Fruit fly (Drosophila melanogaster) whole organism, embryonic: ENCODE measurements around the gene CG2076.

Source experiments
- Bdp1 ChIP-seq: fragments of 200-800 bp; sonication (Bioruptor generic); optimal IDR thresholded peaks from 3 replicates; lab custom pipeline; 2016; ENCODE audit warnings: missing biosample characterization, missing genetic modification characterization
- CG10431 ChIP-seq: fragments of 200-800 bp; sonication (Bioruptor generic); optimal IDR thresholded peaks from 3 replicates; lab custom pipeline; 2018; ENCODE audit warnings: missing biosample characterization, mild to moderate bottlenecking, missing genetic modification characterization
- CG10959 ChIP-seq: fragments of 200-800 bp; sonication (Bioruptor generic); IDR thresholded peaks from 2 replicates; pipeline ENCODE4 v1.3.6; 2022; ENCODE audit warnings: missing biosample characterization, missing genetic modification characterization
- CG11456 ChIP-seq: fragments of 200-800 bp; sonication (Bioruptor generic); IDR thresholded peaks from 3 replicates; pipeline ENCODE4 v1.3.6; 2022; ENCODE audit warnings: missing biosample characterization, missing genetic modification characterization
- CG11723 ChIP-seq: fragments of 200-800 bp; sonication (Bioruptor generic); optimal IDR thresholded peaks from 2 replicates; lab custom pipeline; 2017; ENCODE audit warnings: missing biosample characterization, mild to moderate bottlenecking, missing genetic modification characterization
- CG12104 ChIP-seq: fragments of 200-800 bp; sonication (Bioruptor generic); optimal IDR thresholded peaks from 3 replicates; lab custom pipeline; 2016; ENCODE audit warnings: missing biosample characterization, missing genetic modification characterization
- CG1603 ChIP-seq: fragments of 200-800 bp; sonication (Bioruptor generic); optimal IDR thresholded peaks from 2 replicates; lab custom pipeline; 2019; ENCODE audit warnings: missing biosample characterization, mild to moderate bottlenecking, missing genetic modification characterization, moderate library complexity
- CG16813 ChIP-seq: fragments of 200-800 bp; sonication (Bioruptor generic); IDR thresholded peaks from 3 replicates; pipeline ENCODE4 v1.3.6; 2022; ENCODE audit warnings: missing biosample characterization, missing genetic modification characterization; ENCODE audit not compliant: partially characterized antibody
- CG2889 ChIP-seq: fragments of 200-800 bp; sonication (Bioruptor generic); IDR thresholded peaks from 3 replicates; pipeline ENCODE4 v1.3.6; 2022; ENCODE audit warnings: missing biosample characterization, missing genetic modification characterization
- CG3065 ChIP-seq: fragments of 200-800 bp; sonication (Bioruptor generic); optimal IDR thresholded peaks from 2 replicates; lab custom pipeline; 2016; ENCODE audit warnings: missing biosample characterization, missing genetic modification characterization
- CG31365 ChIP-seq: fragments of 200-800 bp; sonication (Bioruptor generic); optimal IDR thresholded peaks from 2 replicates; lab custom pipeline; 2018; ENCODE audit warnings: missing biosample characterization, mild to moderate bottlenecking, missing genetic modification characterization
- CG3281 ChIP-seq: fragments of 200-800 bp; sonication (Bioruptor generic); optimal IDR thresholded peaks from 3 replicates; lab custom pipeline; 2017; ENCODE audit warnings: missing biosample characterization, mild to moderate bottlenecking, missing genetic modification characterization
- CG5180 ChIP-seq: fragments of 200-800 bp; sonication (Bioruptor generic); optimal IDR thresholded peaks from 3 replicates; lab custom pipeline; 2017; ENCODE audit warnings: missing biosample characterization, missing genetic modification characterization, mild to moderate bottlenecking, moderate library complexity, missing genetic modification reagents
- CG6272 ChIP-seq: fragments of 200-800 bp; sonication (Bioruptor generic); IDR thresholded peaks from 2 replicates; pipeline ENCODE4 v1.3.6; 2022; ENCODE audit warnings: missing biosample characterization, missing genetic modification characterization
- CG7372 ChIP-seq: fragments of 200-800 bp; sonication (Bioruptor generic); IDR thresholded peaks from 2 replicates; pipeline ENCODE4 v1.3.6; 2022; ENCODE audit warnings: missing biosample characterization, missing genetic modification characterization
- CG7556 ChIP-seq: fragments of 200-800 bp; sonication (Bioruptor generic); optimal IDR thresholded peaks from 2 replicates; lab custom pipeline; 2017; ENCODE audit warnings: missing biosample characterization, mild to moderate bottlenecking, missing genetic modification characterization
- CG7745 ChIP-seq: fragments of 200-800 bp; sonication (Bioruptor generic); optimal IDR thresholded peaks from 2 replicates; lab custom pipeline; 2018; ENCODE audit warnings: missing biosample characterization, mild to moderate bottlenecking, missing genetic modification characterization, moderate library complexity
- CoRest ChIP-seq: fragments of 200-800 bp; sonication (Bioruptor generic); optimal IDR thresholded peaks from 3 replicates; lab custom pipeline; 2018; ENCODE audit warnings: missing biosample characterization, mild to moderate bottlenecking, missing genetic modification characterization, moderate library complexity
- Dbx ChIP-seq: fragments of 200-800 bp; sonication (Bioruptor generic); IDR thresholded peaks from 3 replicates; pipeline ENCODE4 v1.3.6; 2022; ENCODE audit warnings: missing biosample characterization, missing genetic modification characterization
- Doc3 ChIP-seq: fragments of 200-800 bp; sonication (Bioruptor generic); IDR thresholded peaks from 3 replicates; pipeline ENCODE4 v1.3.6; 2022; ENCODE audit warnings: missing biosample characterization, missing genetic modification characterization; ENCODE audit not compliant: partially characterized antibody
- Med ChIP-seq: fragments of 200-800 bp; sonication (Bioruptor generic); peaks from one replicate; lab custom pipeline; 2016; ENCODE audit warnings: missing biosample characterization, missing genetic modification characterization, mild to moderate bottlenecking, inconsistent platforms, moderate library complexity
- Myb ChIP-seq: fragments of 200-800 bp; sonication (Bioruptor generic); optimal IDR thresholded peaks from 2 replicates; lab custom pipeline; 2016; ENCODE audit warnings: missing biosample characterization, missing genetic modification characterization
- NfI ChIP-seq: fragments of 200-800 bp; sonication (Bioruptor generic); optimal IDR thresholded peaks from 3 replicates; lab custom pipeline; 2018; ENCODE audit warnings: missing biosample characterization, mild to moderate bottlenecking, missing genetic modification characterization, moderate library complexity
- Pdp1 ChIP-seq, 2 experiments: fragments of 200-800 bp; sonication (Bioruptor generic); optimal IDR thresholded peaks; 3 replicates each; lab custom pipeline; 2016; ENCODE audit warnings: missing biosample characterization in 2 of 2, missing genetic modification characterization in 2 of 2, mild to moderate bottlenecking in 1 of 2, moderate library complexity in 1 of 2
- al ChIP-seq: fragments of 200-800 bp; sonication (Bioruptor generic); IDR thresholded peaks from 2 replicates; pipeline ENCODE4 v1.3.6; 2022; ENCODE audit warnings: missing biosample characterization, missing genetic modification characterization
- ap ChIP-seq: fragments of 200-800 bp; sonication (Bioruptor generic); IDR thresholded peaks from 2 replicates; pipeline ENCODE4 v1.3.6; 2022; ENCODE audit warnings: missing biosample characterization, missing genetic modification characterization
- chinmo ChIP-seq: fragments of 200-800 bp; sonication (Bioruptor generic); IDR thresholded peaks from 4 replicates; pipeline ENCODE4 v1.3.6; 2022; ENCODE audit warnings: missing biosample characterization, missing genetic modification characterization; ENCODE audit not compliant: partially characterized antibody
- disco-r ChIP-seq: fragments of 200-800 bp; sonication (Bioruptor generic); optimal IDR thresholded peaks from 2 replicates; lab custom pipeline; 2016; ENCODE audit warnings: missing biosample characterization, missing genetic modification characterization
- dm ChIP-seq: fragments of 200-800 bp; sonication (Bioruptor generic); optimal IDR thresholded peaks from 3 replicates; lab custom pipeline; 2016; ENCODE audit warnings: missing biosample characterization, missing genetic modification characterization
- eyg ChIP-seq: fragments of 200-800 bp; sonication (Bioruptor generic); optimal IDR thresholded peaks from 3 replicates; lab custom pipeline; 2016; ENCODE audit warnings: missing biosample characterization, missing genetic modification characterization
- gro ChIP-seq: fragments of 200-800 bp; sonication (Bioruptor generic); optimal IDR thresholded peaks from 2 replicates; lab custom pipeline; 2016; ENCODE audit warnings: missing biosample characterization, missing genetic modification characterization
- ham ChIP-seq: fragments of 200-800 bp; sonication (Bioruptor generic); IDR thresholded peaks from 2 replicates; pipeline ENCODE4 v1.3.6; 2022; ENCODE audit warnings: missing biosample characterization, missing genetic modification characterization
- insv ChIP-seq, 2 experiments: fragments of 200-800 bp; sonication (Bioruptor generic); optimal IDR thresholded peaks; 3 replicates each; lab custom pipeline; 2016 to 2018; ENCODE audit warnings: missing biosample characterization in 2 of 2, missing genetic modification characterization in 2 of 2
- jigr1 ChIP-seq: fragments of 200-800 bp; sonication (Bioruptor generic); IDR thresholded peaks from 3 replicates; pipeline ENCODE4 v1.3.6; 2022; ENCODE audit warnings: missing biosample characterization, missing genetic modification characterization
- lab ChIP-seq: fragments of 200-800 bp; sonication (Bioruptor generic); optimal IDR thresholded peaks from 3 replicates; lab custom pipeline; 2017; ENCODE audit warnings: missing biosample characterization, missing genetic modification characterization, mild to moderate bottlenecking, moderate library complexity, missing genetic modification reagents
- odd ChIP-seq: fragments of 200-800 bp; sonication (Bioruptor generic); optimal IDR thresholded peaks from 2 replicates; lab custom pipeline; 2017; ENCODE audit warnings: missing biosample characterization, mild to moderate bottlenecking, missing genetic modification characterization
- pfk ChIP-seq: fragments of 200-800 bp; sonication (Bioruptor generic); optimal IDR thresholded peaks from 2 replicates; lab custom pipeline; 2018; ENCODE audit warnings: missing biosample characterization, mild to moderate bottlenecking, missing genetic modification characterization, moderate library complexity
- pita ChIP-seq: fragments of 200-800 bp; sonication (Bioruptor generic); optimal IDR thresholded peaks from 2 replicates; lab custom pipeline; 2017; ENCODE audit warnings: missing biosample characterization, mild to moderate bottlenecking, missing genetic modification characterization
- psq ChIP-seq: fragments of 200-800 bp; sonication (Bioruptor generic); optimal IDR thresholded peaks from 2 replicates; lab custom pipeline; 2017; ENCODE audit warnings: missing biosample characterization, missing genetic modification characterization
- pzg ChIP-seq: fragments of 200-800 bp; sonication (Bioruptor generic); optimal IDR thresholded peaks from 3 replicates; lab custom pipeline; 2018; ENCODE audit warnings: missing biosample characterization, mild to moderate bottlenecking, missing genetic modification characterization, moderate library complexity
- row ChIP-seq: fragments of 200-800 bp; sonication (Bioruptor generic); IDR thresholded peaks from 3 replicates; pipeline ENCODE4 v1.3.6; 2022; ENCODE audit warnings: missing biosample characterization, missing genetic modification characterization
- seq ChIP-seq: fragments of 200-800 bp; sonication (Bioruptor generic); IDR thresholded peaks from 2 replicates; pipeline ENCODE4 v1.3.6; 2022; ENCODE audit warnings: missing biosample characterization, missing genetic modification characterization
- slou ChIP-seq: fragments of 200-800 bp; sonication (Bioruptor generic); optimal IDR thresholded peaks from 3 replicates; lab custom pipeline; 2016; ENCODE audit warnings: missing biosample characterization, missing genetic modification characterization
- sna ChIP-seq: fragments of 200-800 bp; sonication (Bioruptor generic); IDR thresholded peaks from 2 replicates; pipeline ENCODE4 v1.3.6; 2022; ENCODE audit warnings: missing biosample characterization, missing genetic modification characterization; ENCODE audit not compliant: partially characterized antibody
- sob ChIP-seq: fragments of 200-800 bp; sonication (Bioruptor generic); IDR thresholded peaks from 2 replicates; pipeline ENCODE4 v1.3.6; 2022; ENCODE audit warnings: missing biosample characterization, missing genetic modification characterization
- sqz ChIP-seq: fragments of 200-800 bp; sonication (Bioruptor generic); optimal IDR thresholded peaks from 3 replicates; lab custom pipeline; 2018; ENCODE audit warnings: missing biosample characterization, mild to moderate bottlenecking, missing genetic modification characterization
- ssp ChIP-seq: fragments of 200-800 bp; sonication (Bioruptor generic); IDR thresholded peaks from 2 replicates; pipeline ENCODE4 v1.3.6; 2022; ENCODE audit warnings: missing biosample characterization, missing genetic modification characterization
- tap ChIP-seq: fragments of 200-800 bp; optimal IDR thresholded peaks from 3 replicates; lab custom pipeline; 2019; ENCODE audit warnings: missing biosample characterization, mild to moderate bottlenecking, missing genetic modification characterization, moderate library complexity
- vvl ChIP-seq: fragments of 200-800 bp; sonication (Bioruptor generic); IDR thresholded peaks from 2 replicates; pipeline ENCODE4 v1.3.6; 2022; ENCODE audit warnings: missing biosample characterization, missing genetic modification characterization

Gene CG2076

dm6 chrX:11136587-11137512 lies 46.8 kb downstream of the CG2076 start, which contains the start of gene Klp10A (continued):
- TF ChIP-seq sna (GFP tag; lab: Robert Waterston, UW) (no peak), al (no peak), ap (GFP tag; lab: Robert Waterston, UW) (no peak), Doc3 (no peak), pita (no peak), row (GFP tag; lab: Robert Waterston, UW) (no peak), Med (GFP tag; lab: Kevin White, UChicago) (peak; percentile 71), CG10431 (GFP tag; lab: Kevin White, UChicago) (no peak), ham (GFP tag; lab: Robert Waterston, UW) (no peak), Dbx (GFP tag; lab: Robert Waterston, UW) (no peak), gro (peak; percentile 31), tap (no peak), odd (GFP tag; lab: Kevin White, UChicago) (no peak), Pdp1 (GFP tag; optimal IDR thresholded peaks at IDR 0.05; lab: Kevin White, UChicago) (peak in 1 of 2 experiments; percentile 90), slou (GFP tag; lab: Kevin White, UChicago) (no peak), chinmo (GFP tag; lab: Robert Waterston, UW) (0 out of 4 replicates have a peak, but pooled peaks have one; percentile 47), CG12104 (GFP tag; lab: Kevin White, UChicago) (no peak), CG7372 (GFP tag; lab: Robert Waterston, UW) (no peak), vvl (GFP tag; lab: Robert Waterston, UW) (peak; percentile 9; the same call in 1 of the 2 replicates), CG1603 (tag; lab: Kevin White, UChicago) (peak; percentile 31), insv (GFP tag; optimal IDR thresholded peaks at IDR 0.05; lab: Kevin White, UChicago) (no peak), CG6272 (GFP tag; lab: Robert Waterston, UW) (no peak), CoRest (tag; lab: Kevin White, UChicago) (peak; percentile 24), jigr1 (GFP tag; lab: Robert Waterston, UW) (no peak), lab (GFP tag; lab: Kevin White, UChicago) (no peak), CG16813 (GFP tag; lab: Robert Waterston, UW) (no peak), psq (GFP tag; lab: Kevin White, UChicago) (no peak), CG10959 (no peak), CG7745 (tag; lab: Kevin White, UChicago) (no peak), sob (peak; percentile 43; the same call in 1 of the 2 replicates), CG11456 (peak; percentile 41; the same call in 1 of the 3 replicates), NfI (GFP tag; lab: Kevin White, UChicago) (peak; percentile 6), CG11723 (GFP tag; lab: Kevin White, UChicago) (peak; percentile 22), seq (GFP tag; lab: Robert Waterston, UW) (no peak), sqz (GFP tag; lab: Kevin White, UChicago) (no peak), dm (GFP tag; lab: Kevin White, UChicago) (peak; percentile 0), pfk (GFP tag; lab: Kevin White, UChicago) (no peak), ssp (GFP tag; lab: Robert Waterston, UW) (no peak), CG2889 (GFP tag; lab: Robert Waterston, UW) (no peak), CG5180 (GFP tag; lab: Kevin White, UChicago) (no peak), CG3065 (GFP tag; lab: Kevin White, UChicago) (no peak), Myb (GFP tag; lab: Kevin White, UChicago) (peak; percentile 93), CG3281 (GFP tag; lab: Kevin White, UChicago) (peak; percentile 20), CG7556 (GFP tag; lab: Kevin White, UChicago) (peak; percentile 4), Bdp1 (GFP tag; lab: Kevin White, UChicago) (no peak), disco-r (GFP tag; lab: Kevin White, UChicago) (no peak), pzg (GFP tag; lab: Kevin White, UChicago) (peak; percentile 24), CG31365 (no peak), eyg (GFP tag; lab: Kevin White, UChicago) (no peak)
